Fruit fly (Drosophila melanogaster): Measurements from ENCODE around the gene Nmnat.

The Nmnat gene

dm6 chr3R:24944920-24945853, at the start of gene Nmnat, which contains the start of gene ssh (continued):
- TF ChIP-seq fd3F (GFP tag; optimal IDR thresholded peaks at IDR 0.05), result no peak
- TF ChIP-seq nerfin-2 (GFP tag; IDR thresholded peaks at IDR 0.05; ENCODE audit: partially characterized antibody), result peak; percentile 88
- no peak for TF ChIP-seq rib (GFP tag; IDR thresholded peaks at IDR 0.05)
- TF ChIP-seq CG10959 (GFP tag; IDR thresholded peaks at IDR 0.05), result no peak
- peak; percentile 70 for TF ChIP-seq HLH54F (GFP tag; optimal IDR thresholded peaks at IDR 0.05)
- no peak for TF ChIP-seq fru (optimal IDR thresholded peaks at IDR 0.05)
- no peak for TF ChIP-seq corto (GFP tag; optimal IDR thresholded peaks at IDR 0.05)
- TF ChIP-seq Ravus (GFP tag; IDR thresholded peaks at IDR 0.05), result no peak
- peak; percentile 62 for TF ChIP-seq CG8924 (tag; optimal IDR thresholded peaks at IDR 0.05)
- TF ChIP-seq Lhr (GFP tag; optimal IDR thresholded peaks at IDR 0.05), result peak; percentile 17
- TF ChIP-seq repo (GFP tag; optimal IDR thresholded peaks at IDR 0.05), result no peak
- peak; percentile 55 for TF ChIP-seq lbe (GFP tag; optimal IDR thresholded peaks at IDR 0.05)
- no peak for TF ChIP-seq dati (GFP tag; IDR thresholded peaks at IDR 0.05)
- peak; percentile 87 for TF ChIP-seq CG14710 (tag; optimal IDR thresholded peaks at IDR 0.05)
- no peak for TF ChIP-seq CG11085 (GFP tag; IDR thresholded peaks at IDR 0.05)
- peak; percentile 99 for TF ChIP-seq CG11560 (tag; IDR thresholded peaks at IDR 0.05)
- TF ChIP-seq Xrp1 (GFP tag; IDR thresholded peaks at IDR 0.05), result peak; percentile 45; the same call in 1 of the 2 replicates
- TF ChIP-seq CG7963 (GFP tag; IDR thresholded peaks at IDR 0.05; ENCODE audit: partially characterized antibody), result peak; percentile 76; the same call in 2 of the 3 replicates
- no peak for TF ChIP-seq bsh (GFP tag; optimal IDR thresholded peaks at IDR 0.05)
- TF ChIP-seq Mrtf (GFP tag; IDR thresholded peaks at IDR 0.05), result no peak
- TF ChIP-seq CG6654 (GFP tag; optimal IDR thresholded peaks at IDR 0.05), result no peak
- TF ChIP-seq mirr (GFP tag; optimal IDR thresholded peaks at IDR 0.05), result no peak
- TF ChIP-seq CG4617 (GFP tag; optimal IDR thresholded peaks at IDR 0.05; ENCODE audit: borderline replicate concordance), result peak; percentile 55
- TF ChIP-seq sim (GFP tag; IDR thresholded peaks at IDR 0.05), result no peak
- no peak for TF ChIP-seq Kr (GFP tag; optimal IDR thresholded peaks at IDR 0.05)
- no peak for TF ChIP-seq ken (GFP tag; IDR thresholded peaks at IDR 0.05)
- TF ChIP-seq CG10543 (GFP tag; optimal IDR thresholded peaks at IDR 0.05), result peak; percentile 29
- no peak for TF ChIP-seq CG30431 (GFP tag; optimal IDR thresholded peaks at IDR 0.05)
- TF ChIP-seq Atf-2 (GFP tag; optimal IDR thresholded peaks at IDR 0.05), result peak; percentile 0
- TF ChIP-seq CG1024 (GFP tag; IDR thresholded peaks at IDR 0.05), result no peak
- TF ChIP-seq CG12744 (GFP tag; optimal IDR thresholded peaks at IDR 0.05), result peak; percentile 24
- TF ChIP-seq CG14860 (GFP tag; IDR thresholded peaks at IDR 0.05; ENCODE audit: partially characterized antibody), result peak; percentile 83
- no peak for TF ChIP-seq CG32532 (GFP tag; IDR thresholded peaks at IDR 0.05)
- peak; percentile 66 for TF ChIP-seq CG9932 (GFP tag; IDR thresholded peaks at IDR 0.05)
- peak; percentile 34 for TF ChIP-seq CG8388 (GFP tag; optimal IDR thresholded peaks at IDR 0.05)
- TF ChIP-seq CG16863 (GFP tag; optimal IDR thresholded peaks at IDR 0.05), result no peak
- peak; percentile 42 for TF ChIP-seq ems (GFP tag; optimal IDR thresholded peaks at IDR 0.05)
- TF ChIP-seq CG42726 (GFP tag; IDR thresholded peaks at IDR 0.05; ENCODE audit: partially characterized antibody), result peak; percentile 69
- no peak for TF ChIP-seq CG34422 (GFP tag; IDR thresholded peaks at IDR 0.05)
- peak; percentile 29 for TF ChIP-seq CG1603 (tag; optimal IDR thresholded peaks at IDR 0.05)
- no peak for TF ChIP-seq CG5953 (GFP tag; IDR thresholded peaks at IDR 0.05)
- TF ChIP-seq CG11695 (GFP tag; IDR thresholded peaks at IDR 0.05), result no peak
- peak; percentile 65; the same call in 1 of the 3 replicates for TF ChIP-seq zen2 (GFP tag; IDR thresholded peaks at IDR 0.05; ENCODE audit: partially characterized antibody)
- no peak for TF ChIP-seq danr (GFP tag; IDR thresholded peaks at IDR 0.05)
- peak; percentile 91 for TF ChIP-seq amos (GFP tag; IDR thresholded peaks at IDR 0.05; ENCODE audit: partially characterized antibody)
- no peak for TF ChIP-seq ase (GFP tag; IDR thresholded peaks at IDR 0.05)
- peak; percentile 19 for TF ChIP-seq Nf-YB (GFP tag; optimal IDR thresholded peaks at IDR 0.05)
- no peak for TF ChIP-seq Nf-YA (GFP tag; IDR thresholded peaks at IDR 0.05)
- TF ChIP-seq dysf (GFP tag; IDR thresholded peaks at IDR 0.05), result peak; percentile 17; the same call in 1 of the 3 replicates
